Fruit fly (Drosophila melanogaster) whole organism, prepupa: ENCODE data around the gene CG6678.

Experiments used
- Blimp-1 ChIP-seq: fragments of 200-800 bp; sonication (Bioruptor generic); optimal IDR thresholded peaks from 3 replicates; lab custom pipeline; 2017; ENCODE audit warnings: missing biosample characterization, missing genetic modification characterization, mild to moderate bottlenecking, moderate library complexity, missing genetic modification reagents
- CG10669 ChIP-seq: fragments of 200-800 bp; sonication (Bioruptor generic); optimal IDR thresholded peaks from 3 replicates; lab custom pipeline; 2018; ENCODE audit warnings: missing biosample characterization, mild to moderate bottlenecking, missing genetic modification characterization, moderate library complexity
- CG11294 ChIP-seq: fragments of 200-800 bp; sonication (Bioruptor generic); IDR thresholded peaks from 2 replicates; pipeline ENCODE4 v1.3.6; 2022; ENCODE audit warnings: missing biosample characterization, missing genetic modification characterization
- CG11762 ChIP-seq: fragments of 200-800 bp; sonication (Bioruptor generic); optimal IDR thresholded peaks from 3 replicates; lab custom pipeline; 2016; ENCODE audit warnings: missing biosample characterization, missing genetic modification characterization; ENCODE audit not compliant: insufficient read depth
- CG11902 ChIP-seq: fragments of 200-800 bp; sonication (Bioruptor generic); optimal IDR thresholded peaks from 3 replicates; lab custom pipeline; 2016; ENCODE audit warnings: missing biosample characterization, missing genetic modification characterization
- CG15336 ChIP-seq: fragments of 200-800 bp; sonication (Bioruptor generic); IDR thresholded peaks from 2 replicates; pipeline ENCODE4 v1.3.6; 2022; ENCODE audit warnings: missing biosample characterization, missing genetic modification characterization
- CG1621 ChIP-seq: fragments of 200-800 bp; sonication (Bioruptor generic); optimal IDR thresholded peaks from 3 replicates; lab custom pipeline; 2018; ENCODE audit warnings: missing biosample characterization, mild to moderate bottlenecking, missing genetic modification characterization
- CG16779 ChIP-seq: fragments of 200-800 bp; sonication (Bioruptor generic); optimal IDR thresholded peaks from 3 replicates; lab custom pipeline; 2017; ENCODE audit warnings: missing biosample characterization, mild to moderate bottlenecking, missing genetic modification characterization
- CG31627 ChIP-seq: fragments of 200-800 bp; sonication (Bioruptor generic); optimal IDR thresholded peaks from 3 replicates; lab custom pipeline; 2016; ENCODE audit warnings: missing biosample characterization, missing genetic modification characterization
- CG3919 ChIP-seq: fragments of 200-800 bp; sonication (Bioruptor generic); optimal IDR thresholded peaks from 3 replicates; lab custom pipeline; 2016; ENCODE audit warnings: missing biosample characterization, missing genetic modification characterization
- CG4318 ChIP-seq: fragments of 200-800 bp; sonication (Bioruptor generic); optimal IDR thresholded peaks from 3 replicates; lab custom pipeline; 2017; ENCODE audit warnings: missing biosample characterization, mild to moderate bottlenecking, missing genetic modification characterization
- CG6163 ChIP-seq: fragments of 200-800 bp; sonication (Bioruptor generic); IDR thresholded peaks from 3 replicates; pipeline ENCODE4 v1.3.6; 2022; ENCODE audit warnings: missing biosample characterization, missing genetic modification characterization
- CG6276 ChIP-seq: fragments of 200-800 bp; sonication (Bioruptor generic); optimal IDR thresholded peaks from 2 replicates; lab custom pipeline; 2017; ENCODE audit warnings: missing biosample characterization, mild to moderate bottlenecking, missing genetic modification characterization
- CG6854 ChIP-seq: fragments of 200-800 bp; sonication (Bioruptor generic); optimal IDR thresholded peaks from 2 replicates; lab custom pipeline; 2017; ENCODE audit warnings: missing biosample characterization, mild to moderate bottlenecking, missing genetic modification characterization
- CG7368 ChIP-seq: fragments of 200-800 bp; sonication (Bioruptor generic); optimal IDR thresholded peaks from 3 replicates; lab custom pipeline; 2016; ENCODE audit warnings: missing biosample characterization, missing genetic modification characterization
- CG8119 ChIP-seq: fragments of 200-800 bp; sonication (Bioruptor generic); IDR thresholded peaks from 3 replicates; pipeline ENCODE4 v1.3.6; 2022; ENCODE audit warnings: missing biosample characterization, missing genetic modification characterization
- CG8319 ChIP-seq: fragments of 200-800 bp; sonication (Bioruptor generic); optimal IDR thresholded peaks from 3 replicates; lab custom pipeline; 2016; ENCODE audit warnings: missing biosample characterization, missing genetic modification characterization
- CG8632 ChIP-seq: fragments of 200-800 bp; sonication (Bioruptor generic); optimal IDR thresholded peaks from 3 replicates; lab custom pipeline; 2016; ENCODE audit warnings: missing biosample characterization, missing genetic modification characterization
- CG9139 ChIP-seq: fragments of 200-800 bp; sonication (Bioruptor generic); optimal IDR thresholded peaks from 3 replicates; lab custom pipeline; 2017; ENCODE audit warnings: missing biosample characterization, mild to moderate bottlenecking, missing genetic modification characterization
- Eip75B ChIP-seq: fragments of 200-800 bp; sonication (Bioruptor generic); optimal IDR thresholded peaks from 3 replicates; lab custom pipeline; 2016; ENCODE audit warnings: missing biosample characterization, missing genetic modification characterization
- Eip78C ChIP-seq: fragments of 200-800 bp; sonication (Bioruptor generic); peaks from one replicate; lab custom pipeline; 2016; ENCODE audit warnings: missing biosample characterization, missing genetic modification characterization
- Eip93F ChIP-seq: fragments of 200-800 bp; sonication (Bioruptor generic); optimal IDR thresholded peaks from 2 replicates; lab custom pipeline; 2016; ENCODE audit warnings: missing biosample characterization, mild to moderate bottlenecking, missing genetic modification characterization
- Ets21C ChIP-seq: fragments of 200-800 bp; sonication (Bioruptor generic); optimal IDR thresholded peaks from 3 replicates; lab custom pipeline; 2016; ENCODE audit warnings: missing biosample characterization, missing genetic modification characterization
- Ets96B ChIP-seq: fragments of 200-800 bp; optimal IDR thresholded peaks from 2 replicates; lab custom pipeline; 2019; ENCODE audit warnings: missing biosample characterization, mild to moderate bottlenecking, missing genetic modification characterization, moderate library complexity
- Gug ChIP-seq: fragments of 200-800 bp; sonication (Bioruptor generic); IDR thresholded peaks from 2 replicates; pipeline ENCODE4 v1.3.6; 2022; ENCODE audit warnings: missing biosample characterization, missing genetic modification characterization
- Hr39 ChIP-seq: fragments of 200-800 bp; sonication (Bioruptor generic); optimal IDR thresholded peaks from 2 replicates; lab custom pipeline; 2016; ENCODE audit warnings: missing biosample characterization, missing genetic modification characterization
- Hr4 ChIP-seq: fragments of 200-800 bp; sonication (Bioruptor generic); optimal IDR thresholded peaks from 3 replicates; lab custom pipeline; 2016; ENCODE audit warnings: missing biosample characterization, missing genetic modification characterization
- Lpt ChIP-seq: fragments of 200-800 bp; sonication (Bioruptor generic); optimal IDR thresholded peaks from 3 replicates; lab custom pipeline; 2016; ENCODE audit warnings: missing biosample characterization, missing genetic modification characterization
- OdsH ChIP-seq: fragments of 200-800 bp; sonication (Bioruptor generic); optimal IDR thresholded peaks from 3 replicates; lab custom pipeline; 2016; ENCODE audit warnings: missing biosample characterization, missing genetic modification characterization
- Smox ChIP-seq: fragments of 200-800 bp; sonication (Bioruptor generic); optimal IDR thresholded peaks from 3 replicates; lab custom pipeline; 2016; ENCODE audit warnings: missing biosample characterization, missing genetic modification characterization
- acj6 ChIP-seq: fragments of 200-800 bp; sonication (Bioruptor generic); optimal IDR thresholded peaks from 3 replicates; lab custom pipeline; 2016; ENCODE audit warnings: missing biosample characterization, missing genetic modification characterization
- dac ChIP-seq: fragments of 200-800 bp; sonication (Bioruptor generic); optimal IDR thresholded peaks from 2 replicates; lab custom pipeline; 2017; ENCODE audit warnings: missing biosample characterization, mild to moderate bottlenecking, missing genetic modification characterization
- dsx ChIP-seq: fragments of 200-800 bp; optimal IDR thresholded peaks from 3 replicates; lab custom pipeline; 2019; ENCODE audit warnings: missing biosample characterization, mild to moderate bottlenecking, missing genetic modification characterization, moderate library complexity; ENCODE audit not compliant: poor library complexity, severe bottlenecking
- eg ChIP-seq: fragments of 200-800 bp; sonication (Bioruptor generic); IDR thresholded peaks from 3 replicates; pipeline ENCODE4 v1.3.6; 2022; ENCODE audit warnings: missing biosample characterization, missing genetic modification characterization
- esn ChIP-seq: fragments of 200-800 bp; sonication (Bioruptor generic); optimal IDR thresholded peaks from 2 replicates; lab custom pipeline; 2016; ENCODE audit warnings: missing biosample characterization, mild to moderate bottlenecking, missing genetic modification characterization, moderate library complexity
- fd85E ChIP-seq: fragments of 200-800 bp; sonication (Bioruptor generic); optimal IDR thresholded peaks from 3 replicates; lab custom pipeline; 2016; ENCODE audit warnings: missing biosample characterization, missing genetic modification characterization
- fkh ChIP-seq: fragments of 200-800 bp; sonication (Bioruptor generic); optimal IDR thresholded peaks from 3 replicates; lab custom pipeline; 2017; ENCODE audit warnings: missing biosample characterization, mild to moderate bottlenecking, missing genetic modification characterization, moderate library complexity
- lz ChIP-seq: fragments of 200-800 bp; sonication (Bioruptor generic); optimal IDR thresholded peaks from 3 replicates; lab custom pipeline; 2016; ENCODE audit warnings: missing biosample characterization, missing genetic modification characterization
- net ChIP-seq: fragments of 200-800 bp; sonication (Bioruptor generic); optimal IDR thresholded peaks from 3 replicates; lab custom pipeline; 2016; ENCODE audit warnings: missing biosample characterization, missing genetic modification characterization
- salr ChIP-seq, 2 experiments: fragments of 200-800 bp; sonication (Bioruptor generic); optimal IDR thresholded peaks; 3 replicates each; lab custom pipeline; 2016 to 2018; ENCODE audit warnings: missing biosample characterization in 2 of 2, missing genetic modification characterization in 2 of 2, mild to moderate bottlenecking in 1 of 2
- ss ChIP-seq, 2 experiments: fragments of 200-800 bp; sonication (Bioruptor generic); optimal IDR thresholded peaks; 2 replicates in 1 of 2; 3 replicates in 1 of 2; lab custom pipeline; 2017 to 2018; ENCODE audit warnings: mild to moderate bottlenecking in 2 of 2, missing biosample characterization in 2 of 2, missing genetic modification characterization in 2 of 2, moderate library complexity in 1 of 2
- svp ChIP-seq: fragments of 200-800 bp; sonication (Bioruptor generic); peaks from one replicate; lab custom pipeline; 2016; ENCODE audit warnings: missing biosample characterization, missing genetic modification characterization
- topi ChIP-seq: fragments of 200-800 bp; sonication (Bioruptor generic); optimal IDR thresholded peaks from 3 replicates; lab custom pipeline; 2016; ENCODE audit warnings: missing biosample characterization, missing genetic modification characterization
- vri ChIP-seq: fragments of 200-800 bp; sonication (Bioruptor generic); optimal IDR thresholded peaks from 3 replicates; lab custom pipeline; 2016; ENCODE audit warnings: missing biosample characterization, mild to moderate bottlenecking, missing genetic modification characterization

Gene CG6678

dm6 chr3R:21839636-21840035 lies 47.2 kb upstream of the CG6678 start (continued):
- peak; percentile 57 for TF ChIP-seq svp (GFP tag; lab: Kevin White, UChicago)
- TF ChIP-seq CG6854: no peak
- peak; percentile 75 to 88 for TF ChIP-seq ss (GFP tag; optimal IDR thresholded peaks at IDR 0.05; lab: Kevin White, UChicago)
- peak; percentile 79 for TF ChIP-seq CG15336 (GFP tag; lab: Robert Waterston, UW)
- peak; percentile 91 for TF ChIP-seq Ets96B (tag; lab: Kevin White, UChicago)
- TF ChIP-seq dsx: peak; percentile 91
- peak; percentile 10 for TF ChIP-seq CG1621 (tag; lab: Kevin White, UChicago)
- peak; percentile 20 for TF ChIP-seq CG11762
- no peak for TF ChIP-seq fd85E (GFP tag; lab: Kevin White, UChicago)
- peak; percentile 80; the same call in 2 of the 3 replicates for TF ChIP-seq CG8119
- no peak for TF ChIP-seq CG11902 (GFP tag; lab: Kevin White, UChicago)
- peak; percentile 18 for TF ChIP-seq Eip75B (GFP tag; lab: Kevin White, UChicago)
- peak; percentile 69 for TF ChIP-seq OdsH (GFP tag; lab: Kevin White, UChicago)
- TF ChIP-seq Eip78C (GFP tag; lab: Kevin White, UChicago): peak; percentile 90

dm6 chr3R:21840432-21840831 lies 46.4 kb upstream of the CG6678 start:
- no peak for TF ChIP-seq CG9139 (GFP tag; lab: Kevin White, UChicago)
- TF ChIP-seq Eip78C (GFP tag; lab: Kevin White, UChicago): peak; percentile 17
- peak; percentile 49 for TF ChIP-seq vri (GFP tag; lab: Kevin White, UChicago)
- no peak for TF ChIP-seq Eip75B (GFP tag; lab: Kevin White, UChicago)
- no peak for TF ChIP-seq Ets21C (GFP tag; lab: Kevin White, UChicago)

dm6 chr3R:21841474-21842376 lies 45.1 kb upstream of the CG6678 start:
- TF ChIP-seq vri (GFP tag; lab: Kevin White, UChicago) (no peak), Hr4 (GFP tag; lab: Kevin White, UChicago) (no peak), CG3919 (GFP tag; lab: Kevin White, UChicago) (peak; percentile 14), dac (no peak), net (no peak), CG16779 (tag; lab: Kevin White, UChicago) (no peak), CG6163 (GFP tag; lab: Robert Waterston, UW) (peak; percentile 17; the same call in 1 of the 3 replicates), CG8632 (GFP tag; lab: Kevin White, UChicago) (no peak), Eip78C (GFP tag; lab: Kevin White, UChicago) (peak; percentile 70), CG7368 (GFP tag; lab: Kevin White, UChicago) (no peak), Hr39 (peak; percentile 19), Eip75B (GFP tag; lab: Kevin White, UChicago) (peak; percentile 32), fd85E (GFP tag; lab: Kevin White, UChicago) (no peak), eg (no peak), CG1621 (tag; lab: Kevin White, UChicago) (no peak), esn (GFP tag; lab: Kevin White, UChicago) (peak; percentile 44), CG9139 (GFP tag; lab: Kevin White, UChicago) (peak; percentile 3), Ets96B (tag; lab: Kevin White, UChicago) (no peak), ss (GFP tag; optimal IDR thresholded peaks at IDR 0.05; lab: Kevin White, UChicago) (peak; percentile 28), CG4318 (GFP tag; lab: Kevin White, UChicago) (no peak), CG6276 (GFP tag; lab: Kevin White, UChicago) (no peak), dsx (no peak), salr (GFP tag; optimal IDR thresholded peaks at IDR 0.05; lab: Kevin White, UChicago) (no peak), Smox (GFP tag; lab: Kevin White, UChicago) (peak; percentile 13), Gug (GFP tag; lab: Robert Waterston, UW) (no peak), Eip93F (GFP tag; lab: Kevin White, UChicago) (no peak), CG8319 (GFP tag; lab: Kevin White, UChicago) (no peak), CG10669 (GFP tag; lab: Kevin White, UChicago) (peak; percentile 42), CG11294 (GFP tag; lab: Robert Waterston, UW) (no peak), lz (peak; percentile 6), topi (GFP tag; lab: Kevin White, UChicago) (peak; percentile 32), CG11762 (peak; percentile 4), svp (GFP tag; lab: Kevin White, UChicago) (peak; percentile 71), OdsH (GFP tag; lab: Kevin White, UChicago) (no peak), acj6 (GFP tag; lab: Kevin White, UChicago) (peak; percentile 42), CG31627 (peak; percentile 31), Blimp-1 (GFP tag; lab: Kevin White, UChicago) (no peak), Lpt (GFP tag; lab: Kevin White, UChicago) (no peak), fkh (GFP tag; lab: Kevin White, UChicago) (no peak)
